Fruit fly (Drosophila melanogaster) whole organism, larva: Measurements from ENCODE around the gene Gal.

Experiments
- noc ChIP-seq: fragments of 200-800 bp; sonication (Bioruptor generic); optimal IDR thresholded peaks from 3 replicates; lab custom pipeline; 2019; ENCODE audit warnings: missing biosample characterization, mild to moderate bottlenecking, missing genetic modification characterization, moderate library complexity

Gene Gal

DNA sequence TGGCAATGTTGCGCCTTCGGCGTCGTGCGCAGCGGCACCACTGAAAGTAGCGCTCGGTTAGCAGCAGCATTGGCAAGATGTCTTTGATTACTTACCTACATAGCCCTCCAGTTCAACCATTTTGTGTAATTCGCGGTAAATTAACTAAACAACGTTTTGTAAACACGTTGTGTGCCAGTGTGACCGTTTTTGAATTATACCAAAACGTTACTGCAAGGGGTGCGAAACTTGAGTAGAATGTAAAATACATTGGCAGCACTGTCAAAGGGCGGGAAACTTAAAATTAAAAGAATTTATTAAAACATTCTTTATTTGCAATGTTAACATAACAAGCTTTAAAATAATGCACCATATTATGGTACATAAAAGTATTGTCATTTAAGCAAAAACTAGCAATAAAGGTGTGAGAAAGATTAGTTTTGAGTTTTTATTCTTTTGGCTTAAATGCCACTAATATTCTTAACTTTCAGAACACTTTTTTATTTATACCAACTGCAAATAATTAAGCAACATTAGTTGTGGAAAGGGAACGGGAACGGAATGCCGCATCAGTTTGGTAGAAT lies 17.8 kb upstream of the Gal start, which contains the start of gene CG9107:
Gene CG9107 (minus strand): TSS at position 195 of the 563 bp plus-strand sequence.
- TF ChIP-seq noc (tag; lab: Kevin White, UChicago), result no peak

DNA sequence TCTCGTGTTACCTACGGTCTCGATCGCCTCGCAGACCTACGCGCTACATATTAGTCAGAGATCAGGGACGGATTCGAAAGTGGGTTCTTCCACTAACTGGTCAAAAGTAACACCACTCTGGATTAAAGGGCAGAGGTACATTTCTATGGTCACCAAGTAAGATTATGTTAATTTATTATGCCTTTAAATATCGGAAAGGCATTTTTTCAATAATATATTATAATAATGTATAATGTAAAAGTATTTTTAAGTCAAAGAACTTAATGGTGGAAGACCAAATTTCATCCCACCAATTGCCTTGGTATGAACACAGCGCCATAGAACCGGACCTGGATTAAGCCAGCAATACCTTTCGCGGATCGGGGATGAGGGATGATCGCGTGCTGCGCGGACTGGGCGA lies 16.2 kb upstream of the Gal start:
- no peak for TF ChIP-seq noc (tag; lab: Kevin White, UChicago)

DNA sequence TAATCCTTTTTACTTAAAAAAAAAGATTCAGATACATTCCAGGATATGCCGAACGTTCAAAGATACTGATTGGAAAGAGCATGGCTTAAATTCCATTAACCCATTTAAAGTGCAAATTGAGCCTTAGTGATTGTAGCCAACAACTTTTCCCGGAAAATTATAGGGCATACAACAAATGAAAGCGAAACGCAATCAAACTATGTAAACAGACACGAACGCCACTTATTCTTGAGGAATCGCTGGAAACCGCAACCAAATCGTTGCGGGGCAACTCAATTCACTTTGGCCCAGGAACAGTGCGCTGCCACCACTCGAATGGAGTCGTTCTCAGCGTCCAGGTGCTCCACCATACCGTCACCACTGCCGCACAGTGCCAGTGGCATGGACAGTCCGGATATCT lies 13.9 kb upstream of the Gal start, which contains the start of gene CG13996:
Gene CG13996 (plus strand): TSS at position 301 of the 400 bp plus-strand sequence.
- TF ChIP-seq noc (tag; lab: Kevin White, UChicago), result no peak

DNA sequence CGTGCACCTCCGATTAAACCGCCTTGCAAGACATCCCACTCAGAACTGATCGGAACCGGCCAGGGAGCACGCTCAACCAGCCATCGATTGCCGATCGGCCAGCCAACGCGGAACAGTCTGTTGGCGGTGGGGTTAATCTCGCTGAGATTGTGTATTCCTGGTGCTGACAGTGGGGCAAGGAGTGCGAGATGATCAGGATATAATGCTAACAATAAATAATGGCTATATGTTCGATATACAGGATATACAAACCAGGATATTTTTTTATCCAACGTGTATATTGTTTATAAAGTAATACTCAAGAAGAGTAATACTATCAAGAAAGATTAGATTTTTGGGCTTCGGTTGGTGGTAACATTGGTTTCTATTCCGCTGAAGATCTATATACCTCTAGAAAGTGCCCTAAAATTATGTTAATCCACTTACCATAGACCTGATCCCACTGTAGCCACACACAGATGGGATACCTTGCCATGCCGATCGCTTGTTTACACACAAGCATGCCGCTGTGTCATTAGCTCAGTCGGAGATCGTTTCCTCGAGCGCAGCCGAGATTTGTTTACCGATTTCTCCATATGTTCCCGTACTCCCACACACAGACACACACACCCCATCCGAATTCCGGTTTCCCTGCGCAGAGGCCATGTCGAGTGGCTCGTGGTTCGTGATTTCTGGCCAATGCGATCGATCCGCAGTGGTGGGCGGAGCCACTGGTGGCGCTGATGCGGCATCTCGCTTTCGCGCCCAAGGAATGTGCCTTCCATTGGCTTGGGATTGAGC lies 12.9 kb upstream of the Gal start, which contains the start of gene H2.0:
Gene H2.0 (minus strand): TSS at position 51 of the 780 bp plus-strand sequence.
- no peak for TF ChIP-seq noc (tag; lab: Kevin White, UChicago)

DNA sequence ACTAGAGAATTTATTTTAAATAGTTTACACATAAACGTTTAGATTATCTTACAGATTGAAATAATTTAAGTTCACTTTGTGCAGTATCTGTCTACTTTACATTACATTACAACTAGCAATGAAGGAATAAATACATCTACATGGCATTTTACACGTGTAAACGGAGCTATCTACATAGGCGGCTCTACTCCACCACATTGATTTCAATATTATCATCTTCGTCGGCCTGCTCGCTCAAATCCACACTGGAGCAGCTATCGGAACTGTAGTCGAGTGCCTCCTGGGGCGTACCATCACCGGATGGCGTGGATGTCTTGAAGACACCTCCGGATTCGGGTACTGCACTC lies 6.4 kb upstream of the Gal start:
- no peak for TF ChIP-seq noc (tag; lab: Kevin White, UChicago)

DNA sequence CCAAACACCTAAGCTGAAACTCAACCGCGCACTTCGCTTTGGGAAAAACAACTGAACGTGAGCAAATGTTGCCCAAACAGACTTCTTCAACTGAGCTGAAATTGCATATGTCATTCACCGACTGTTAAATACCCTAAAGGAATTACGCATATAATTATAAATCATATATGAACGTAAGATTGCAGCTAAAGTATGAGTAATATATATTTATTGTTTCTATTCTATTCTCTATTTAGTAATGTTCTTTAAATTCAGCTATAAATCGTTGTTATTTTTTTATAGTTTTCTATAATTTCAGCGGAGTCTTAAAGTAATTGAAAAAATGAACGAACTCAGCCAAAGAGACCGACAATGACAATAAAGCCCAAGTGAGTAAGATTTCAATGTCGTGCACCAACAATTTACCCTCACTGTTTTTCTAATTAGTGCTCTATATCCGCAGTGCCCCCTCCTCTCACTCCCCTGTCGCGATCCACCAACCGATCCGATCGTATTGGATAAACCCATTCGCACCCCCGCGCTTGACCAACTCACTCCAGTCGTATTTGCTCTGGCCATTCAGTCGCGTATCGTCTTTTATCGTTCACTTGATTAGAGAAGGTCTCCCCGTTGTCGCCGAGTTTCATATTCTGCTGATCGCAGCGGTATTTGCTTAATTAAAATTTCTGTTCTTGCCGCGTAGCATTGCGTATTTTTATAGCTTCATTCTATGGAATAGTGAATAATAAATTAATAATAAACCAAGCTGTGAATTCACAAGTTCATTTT lies 5.9 kb upstream of the Gal start, which contains the start of gene CG9098:
Gene CG9098 (minus strand): TSS at position 36 of the 768 bp plus-strand sequence.
- TF ChIP-seq noc (tag; lab: Kevin White, UChicago), result no peak

DNA sequence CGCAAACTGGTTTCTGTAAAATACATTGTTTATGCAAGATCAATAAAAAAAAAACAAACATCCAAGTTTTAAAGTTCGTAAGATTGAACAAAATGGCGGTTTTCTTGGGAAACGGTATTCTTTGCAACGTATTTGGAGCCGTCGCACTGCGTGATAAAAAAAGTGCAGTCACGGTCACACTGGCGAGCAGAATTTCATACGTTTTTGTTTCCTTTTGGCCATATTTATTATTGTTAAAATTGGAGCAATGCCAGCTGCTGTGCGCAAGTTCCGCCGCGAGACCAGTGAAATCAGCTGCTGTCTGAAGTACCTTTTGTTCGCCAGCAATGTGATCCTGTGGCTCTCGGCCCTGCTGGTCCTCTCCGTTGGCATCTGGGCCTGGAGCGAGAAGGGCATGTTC lies 6.6 kb downstream of the Gal start, which contains the start of gene Tsp26A:
Gene Tsp26A (plus strand): TSS at position 164 of the 400 bp plus-strand sequence.
- no peak for TF ChIP-seq noc (tag; lab: Kevin White, UChicago)

DNA sequence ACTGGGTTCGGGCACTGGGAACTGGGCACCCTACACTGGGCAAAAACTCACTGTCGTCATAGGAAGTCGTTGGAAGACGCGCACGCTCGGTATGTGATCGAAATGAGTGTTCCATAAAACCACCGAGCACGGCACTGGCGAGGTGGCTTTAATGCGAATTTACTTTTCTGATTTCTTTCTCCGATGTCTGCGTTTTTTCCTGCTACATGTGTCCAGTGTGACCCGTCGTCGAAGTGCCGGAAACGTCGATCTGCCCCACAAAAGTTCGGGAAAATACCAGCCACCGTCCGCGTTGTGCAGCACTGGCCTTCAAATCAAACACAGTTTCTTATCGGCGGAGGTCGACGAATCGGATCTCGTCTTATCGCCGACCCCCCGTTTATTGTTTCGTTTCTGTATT lies 7.4 kb downstream of the Gal start, which contains the start of gene Kdm5:
Gene Kdm5 (minus strand): TSS at position 255 of the 400 bp plus-strand sequence.
- peak; percentile 69 for TF ChIP-seq noc (tag; lab: Kevin White, UChicago)

DNA sequence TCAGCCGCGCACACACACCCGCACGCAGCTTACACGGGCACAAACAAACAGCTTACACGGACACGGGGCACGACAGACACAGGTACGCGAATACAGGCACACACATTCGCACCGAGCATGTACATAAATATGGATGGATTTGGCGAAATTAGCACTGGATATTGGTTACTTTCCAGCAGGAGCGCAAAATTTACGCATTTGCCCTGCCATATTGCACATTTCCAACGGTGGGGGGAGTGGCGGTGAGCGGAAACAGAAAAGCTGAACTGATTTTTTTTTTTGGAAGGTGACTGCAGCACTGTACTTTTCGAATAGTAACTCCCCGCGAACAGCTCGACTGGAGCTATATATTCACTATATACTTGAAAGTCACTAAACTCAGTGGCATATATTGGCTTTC lies 8.2 kb downstream of the Gal start:
- TF ChIP-seq noc (tag; lab: Kevin White, UChicago), result no peak

DNA sequence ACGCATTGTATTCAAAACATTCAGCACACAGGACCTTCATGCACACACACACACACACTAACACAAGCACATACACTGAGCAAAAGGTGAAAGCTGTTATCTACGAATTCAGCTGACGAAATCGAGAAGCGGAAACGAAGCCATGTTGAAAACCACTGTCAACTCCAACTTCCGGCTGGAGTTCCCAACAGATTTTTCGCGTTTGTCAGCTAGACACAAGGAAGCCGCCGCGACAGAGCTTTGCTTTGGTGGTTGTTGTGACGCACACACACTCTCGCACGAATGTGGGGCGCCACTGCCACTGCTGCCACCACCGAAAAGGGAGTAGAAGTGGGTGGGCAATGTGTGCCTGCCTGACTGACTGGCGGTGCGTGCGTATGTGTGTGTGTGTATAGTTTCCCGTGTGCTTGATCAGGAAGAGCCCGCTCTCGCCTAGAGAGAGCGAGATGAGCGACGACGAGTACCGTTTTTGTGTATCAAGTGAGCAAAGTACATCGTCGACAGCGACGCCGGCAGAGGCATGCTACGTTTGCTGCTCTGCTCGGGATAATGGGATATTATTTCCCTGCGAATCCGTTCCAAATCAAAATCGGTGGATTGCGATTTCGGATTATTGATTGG lies 8.9 kb downstream of the Gal start:
- TF ChIP-seq noc (tag; lab: Kevin White, UChicago), result no peak

DNA sequence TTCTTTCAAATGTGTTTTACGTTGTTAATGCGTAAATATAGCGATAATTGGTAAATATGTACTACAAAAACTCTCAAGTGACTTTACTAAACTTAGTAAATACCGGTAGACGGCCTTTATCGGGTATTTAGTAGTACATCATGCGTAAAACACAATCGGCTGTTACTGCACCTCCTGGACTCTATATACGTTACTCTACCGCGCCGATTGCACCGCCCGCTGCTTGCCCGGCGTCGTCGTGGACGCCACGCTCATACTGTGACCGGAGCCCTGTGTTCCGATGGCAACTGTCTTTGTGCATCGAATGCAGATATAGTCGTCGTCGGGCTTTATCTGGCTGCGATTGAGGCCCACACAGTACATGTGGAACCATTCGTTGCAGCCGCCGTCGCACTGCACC lies 16.2 kb downstream of the Gal start:
- no peak for TF ChIP-seq noc (tag; lab: Kevin White, UChicago)

DNA sequence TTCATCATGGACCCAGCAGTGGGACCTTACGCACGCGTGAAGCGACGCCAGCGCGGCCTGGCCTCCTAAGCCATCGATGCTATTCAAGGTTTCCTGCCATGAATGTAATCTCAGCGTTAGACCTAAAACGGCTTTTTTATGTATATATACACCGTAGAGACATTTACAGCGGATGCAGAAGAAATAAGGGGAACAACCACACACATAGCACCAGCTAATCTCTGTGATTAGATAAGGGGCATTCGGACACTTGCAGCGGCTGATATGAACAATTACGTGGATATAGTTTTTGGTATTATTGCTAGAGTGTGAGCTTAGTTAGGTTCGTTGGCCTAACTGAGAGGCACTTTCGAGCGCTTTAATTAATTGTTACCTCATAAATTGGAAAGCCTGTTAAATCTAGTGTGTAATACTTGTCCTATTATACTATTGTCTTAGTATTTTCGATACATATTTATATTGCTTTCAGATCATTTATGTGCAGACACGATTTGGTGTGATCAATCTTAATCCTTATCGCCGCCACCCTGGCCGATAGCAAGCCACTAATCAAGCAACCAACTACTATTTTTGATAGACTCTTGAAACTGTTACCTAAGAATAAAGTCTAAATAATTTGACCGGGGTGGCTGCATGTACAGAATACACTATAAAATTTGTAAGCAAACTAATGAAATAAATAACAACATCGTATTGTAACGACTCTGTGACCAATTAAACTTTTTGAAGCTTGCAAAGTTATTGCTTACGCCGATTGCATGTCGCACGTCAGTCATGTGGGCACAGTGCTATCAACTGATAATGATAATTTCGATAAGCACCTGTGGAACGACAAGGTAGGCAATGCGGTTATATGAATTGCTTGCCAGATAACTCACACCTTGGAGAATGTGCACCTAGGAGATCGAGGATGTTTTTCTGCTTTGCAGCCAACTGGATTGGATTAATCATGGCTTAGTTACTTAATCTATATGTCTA lies 18.2 kb downstream of the Gal start:
- no peak for TF ChIP-seq noc (tag; lab: Kevin White, UChicago)

DNA sequence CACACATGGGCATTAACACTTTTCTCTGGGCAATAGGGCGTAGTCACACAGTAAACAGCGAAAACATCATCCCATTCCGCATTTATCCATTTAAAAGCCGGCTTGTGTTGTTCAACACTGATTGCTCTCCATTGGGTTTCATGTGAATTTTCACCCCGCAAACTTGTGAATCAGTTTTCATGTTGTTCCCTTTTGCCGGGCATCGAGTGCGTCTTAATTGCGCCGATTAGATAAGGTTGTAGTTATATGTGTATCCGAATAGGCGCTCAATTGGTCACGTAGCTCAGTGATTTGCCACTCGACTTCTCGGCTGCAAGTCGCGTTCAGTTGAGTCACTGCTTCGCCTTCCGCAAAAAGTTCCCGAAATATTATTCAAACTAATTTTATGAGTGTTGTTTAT lies 19.7 kb downstream of the Gal start:
- no peak for TF ChIP-seq noc (tag; lab: Kevin White, UChicago)

DNA sequence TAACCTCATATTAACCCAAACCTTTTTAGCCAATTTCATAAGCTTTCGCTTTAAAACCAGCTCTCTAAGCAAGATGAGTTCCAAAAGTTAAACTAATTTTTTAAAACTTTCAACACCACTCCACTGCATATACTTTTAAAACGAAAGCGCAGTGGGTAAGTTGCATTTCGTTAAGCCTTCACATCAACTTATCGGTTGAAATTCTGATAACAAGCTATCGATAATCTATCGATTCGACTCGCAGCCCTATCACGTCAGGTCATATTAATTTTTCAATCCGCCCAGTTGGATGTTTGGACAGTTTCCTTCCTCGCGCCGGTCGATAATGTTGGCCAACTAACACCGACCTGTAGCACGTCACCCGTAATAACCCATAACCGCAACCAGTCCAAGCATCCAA lies 20.5 kb downstream of the Gal start, which contains the start of gene ifc:
Gene ifc (plus strand): TSS at position 255 of the 400 bp plus-strand sequence.
- no peak for TF ChIP-seq noc (tag; lab: Kevin White, UChicago)
